Fruit fly (Drosophila melanogaster) whole organism, prepupa: ENCODE data around the gene CG18746.

Source experiments
- Blimp-1 ChIP-seq: fragments of 200-800 bp; sonication (Bioruptor generic); optimal IDR thresholded peaks from 3 replicates; lab custom pipeline; 2017; ENCODE audit warnings: missing biosample characterization, missing genetic modification characterization, mild to moderate bottlenecking, moderate library complexity, missing genetic modification reagents
- CG10669 ChIP-seq: fragments of 200-800 bp; sonication (Bioruptor generic); optimal IDR thresholded peaks from 3 replicates; lab custom pipeline; 2018; ENCODE audit warnings: missing biosample characterization, mild to moderate bottlenecking, missing genetic modification characterization, moderate library complexity
- CG15336 ChIP-seq: fragments of 200-800 bp; sonication (Bioruptor generic); IDR thresholded peaks from 2 replicates; pipeline ENCODE4 v1.3.6; 2022; ENCODE audit warnings: missing biosample characterization, missing genetic modification characterization
- CG1621 ChIP-seq: fragments of 200-800 bp; sonication (Bioruptor generic); optimal IDR thresholded peaks from 3 replicates; lab custom pipeline; 2018; ENCODE audit warnings: missing biosample characterization, mild to moderate bottlenecking, missing genetic modification characterization
- CG16779 ChIP-seq: fragments of 200-800 bp; sonication (Bioruptor generic); optimal IDR thresholded peaks from 3 replicates; lab custom pipeline; 2017; ENCODE audit warnings: missing biosample characterization, mild to moderate bottlenecking, missing genetic modification characterization
- CG3032 ChIP-seq: fragments of 200-800 bp; optimal IDR thresholded peaks from 2 replicates; lab custom pipeline; 2019; ENCODE audit warnings: missing biosample characterization, mild to moderate bottlenecking, missing genetic modification characterization, moderate library complexity
- CG31627 ChIP-seq: fragments of 200-800 bp; sonication (Bioruptor generic); optimal IDR thresholded peaks from 3 replicates; lab custom pipeline; 2016; ENCODE audit warnings: missing biosample characterization, missing genetic modification characterization
- CG34406 ChIP-seq: fragments of 200-800 bp; sonication (Bioruptor generic); optimal IDR thresholded peaks from 3 replicates; lab custom pipeline; 2016; ENCODE audit warnings: missing biosample characterization, missing genetic modification characterization
- CG4318 ChIP-seq: fragments of 200-800 bp; sonication (Bioruptor generic); optimal IDR thresholded peaks from 3 replicates; lab custom pipeline; 2017; ENCODE audit warnings: missing biosample characterization, mild to moderate bottlenecking, missing genetic modification characterization
- CG6163 ChIP-seq: fragments of 200-800 bp; sonication (Bioruptor generic); IDR thresholded peaks from 3 replicates; pipeline ENCODE4 v1.3.6; 2022; ENCODE audit warnings: missing biosample characterization, missing genetic modification characterization
- CG6276 ChIP-seq: fragments of 200-800 bp; sonication (Bioruptor generic); optimal IDR thresholded peaks from 2 replicates; lab custom pipeline; 2017; ENCODE audit warnings: missing biosample characterization, mild to moderate bottlenecking, missing genetic modification characterization
- CG6792 ChIP-seq: fragments of 200-800 bp; sonication (Bioruptor generic); optimal IDR thresholded peaks from 3 replicates; lab custom pipeline; 2016; ENCODE audit warnings: missing biosample characterization, missing genetic modification characterization
- CG6808 ChIP-seq: fragments of 200-800 bp; sonication (Bioruptor generic); optimal IDR thresholded peaks from 3 replicates; lab custom pipeline; 2017; ENCODE audit warnings: missing biosample characterization, missing genetic modification characterization, mild to moderate bottlenecking, moderate library complexity, missing genetic modification reagents
- CG6854 ChIP-seq: fragments of 200-800 bp; sonication (Bioruptor generic); optimal IDR thresholded peaks from 2 replicates; lab custom pipeline; 2017; ENCODE audit warnings: missing biosample characterization, mild to moderate bottlenecking, missing genetic modification characterization
- CG7368 ChIP-seq: fragments of 200-800 bp; sonication (Bioruptor generic); optimal IDR thresholded peaks from 3 replicates; lab custom pipeline; 2016; ENCODE audit warnings: missing biosample characterization, missing genetic modification characterization
- CG8119 ChIP-seq: fragments of 200-800 bp; sonication (Bioruptor generic); IDR thresholded peaks from 3 replicates; pipeline ENCODE4 v1.3.6; 2022; ENCODE audit warnings: missing biosample characterization, missing genetic modification characterization
- CG8319 ChIP-seq: fragments of 200-800 bp; sonication (Bioruptor generic); optimal IDR thresholded peaks from 3 replicates; lab custom pipeline; 2016; ENCODE audit warnings: missing biosample characterization, missing genetic modification characterization
- CG8632 ChIP-seq: fragments of 200-800 bp; sonication (Bioruptor generic); optimal IDR thresholded peaks from 3 replicates; lab custom pipeline; 2016; ENCODE audit warnings: missing biosample characterization, missing genetic modification characterization
- CG9139 ChIP-seq: fragments of 200-800 bp; sonication (Bioruptor generic); optimal IDR thresholded peaks from 3 replicates; lab custom pipeline; 2017; ENCODE audit warnings: missing biosample characterization, mild to moderate bottlenecking, missing genetic modification characterization
- Eip78C ChIP-seq: fragments of 200-800 bp; sonication (Bioruptor generic); peaks from one replicate; lab custom pipeline; 2016; ENCODE audit warnings: missing biosample characterization, missing genetic modification characterization
- Eip93F ChIP-seq: fragments of 200-800 bp; sonication (Bioruptor generic); optimal IDR thresholded peaks from 2 replicates; lab custom pipeline; 2016; ENCODE audit warnings: missing biosample characterization, mild to moderate bottlenecking, missing genetic modification characterization
- Ets21C ChIP-seq: fragments of 200-800 bp; sonication (Bioruptor generic); optimal IDR thresholded peaks from 3 replicates; lab custom pipeline; 2016; ENCODE audit warnings: missing biosample characterization, missing genetic modification characterization
- Ets96B ChIP-seq: fragments of 200-800 bp; optimal IDR thresholded peaks from 2 replicates; lab custom pipeline; 2019; ENCODE audit warnings: missing biosample characterization, mild to moderate bottlenecking, missing genetic modification characterization, moderate library complexity
- Hr39 ChIP-seq: fragments of 200-800 bp; sonication (Bioruptor generic); optimal IDR thresholded peaks from 2 replicates; lab custom pipeline; 2016; ENCODE audit warnings: missing biosample characterization, missing genetic modification characterization
- Hr4 ChIP-seq: fragments of 200-800 bp; sonication (Bioruptor generic); optimal IDR thresholded peaks from 3 replicates; lab custom pipeline; 2016; ENCODE audit warnings: missing biosample characterization, missing genetic modification characterization
- Lpt ChIP-seq: fragments of 200-800 bp; sonication (Bioruptor generic); optimal IDR thresholded peaks from 3 replicates; lab custom pipeline; 2016; ENCODE audit warnings: missing biosample characterization, missing genetic modification characterization
- Sox102F ChIP-seq: fragments of 200-800 bp; sonication (Bioruptor generic); optimal IDR thresholded peaks from 2 replicates; lab custom pipeline; 2016; ENCODE audit warnings: missing biosample characterization, mild to moderate bottlenecking, missing genetic modification characterization
- Sox14 ChIP-seq: fragments of 200-800 bp; sonication (Bioruptor generic); optimal IDR thresholded peaks from 3 replicates; lab custom pipeline; 2016; ENCODE audit warnings: missing biosample characterization, missing genetic modification characterization
- Sox15 ChIP-seq: fragments of 200-800 bp; sonication (Bioruptor generic); optimal IDR thresholded peaks from 3 replicates; lab custom pipeline; 2016; ENCODE audit warnings: missing biosample characterization, missing genetic modification characterization
- achi ChIP-seq: fragments of 200-800 bp; sonication (Bioruptor generic); optimal IDR thresholded peaks from 3 replicates; lab custom pipeline; 2016; ENCODE audit warnings: missing biosample characterization, missing genetic modification characterization
- acj6 ChIP-seq: fragments of 200-800 bp; sonication (Bioruptor generic); optimal IDR thresholded peaks from 3 replicates; lab custom pipeline; 2016; ENCODE audit warnings: missing biosample characterization, missing genetic modification characterization
- eg ChIP-seq: fragments of 200-800 bp; sonication (Bioruptor generic); IDR thresholded peaks from 3 replicates; pipeline ENCODE4 v1.3.6; 2022; ENCODE audit warnings: missing biosample characterization, missing genetic modification characterization
- esn ChIP-seq: fragments of 200-800 bp; sonication (Bioruptor generic); optimal IDR thresholded peaks from 2 replicates; lab custom pipeline; 2016; ENCODE audit warnings: missing biosample characterization, mild to moderate bottlenecking, missing genetic modification characterization, moderate library complexity
- fd59A ChIP-seq: fragments of 200-800 bp; sonication (Bioruptor generic); optimal IDR thresholded peaks from 2 replicates; lab custom pipeline; 2017; ENCODE audit warnings: missing biosample characterization, mild to moderate bottlenecking, missing genetic modification characterization, missing genetic modification reagents
- fd85E ChIP-seq: fragments of 200-800 bp; sonication (Bioruptor generic); optimal IDR thresholded peaks from 3 replicates; lab custom pipeline; 2016; ENCODE audit warnings: missing biosample characterization, missing genetic modification characterization
- fkh ChIP-seq: fragments of 200-800 bp; sonication (Bioruptor generic); optimal IDR thresholded peaks from 3 replicates; lab custom pipeline; 2017; ENCODE audit warnings: missing biosample characterization, mild to moderate bottlenecking, missing genetic modification characterization, moderate library complexity
- lz ChIP-seq: fragments of 200-800 bp; sonication (Bioruptor generic); optimal IDR thresholded peaks from 3 replicates; lab custom pipeline; 2016; ENCODE audit warnings: missing biosample characterization, missing genetic modification characterization
- net ChIP-seq: fragments of 200-800 bp; sonication (Bioruptor generic); optimal IDR thresholded peaks from 3 replicates; lab custom pipeline; 2016; ENCODE audit warnings: missing biosample characterization, missing genetic modification characterization
- pdm3 ChIP-seq: fragments of 200-800 bp; sonication (Bioruptor generic); optimal IDR thresholded peaks from 3 replicates; lab custom pipeline; 2016; ENCODE audit warnings: missing biosample characterization, missing genetic modification characterization
- salr ChIP-seq, 2 experiments: fragments of 200-800 bp; sonication (Bioruptor generic); optimal IDR thresholded peaks; 3 replicates each; lab custom pipeline; 2016 to 2018; ENCODE audit warnings: missing biosample characterization in 2 of 2, missing genetic modification characterization in 2 of 2, mild to moderate bottlenecking in 1 of 2
- spab ChIP-seq: fragments of 200-800 bp; sonication (Bioruptor generic); optimal IDR thresholded peaks from 2 replicates; lab custom pipeline; 2017; ENCODE audit warnings: missing biosample characterization, mild to moderate bottlenecking, missing genetic modification characterization, missing genetic modification reagents
- ss ChIP-seq, 2 experiments: fragments of 200-800 bp; sonication (Bioruptor generic); optimal IDR thresholded peaks; 2 replicates in 1 of 2; 3 replicates in 1 of 2; lab custom pipeline; 2017 to 2018; ENCODE audit warnings: mild to moderate bottlenecking in 2 of 2, missing biosample characterization in 2 of 2, missing genetic modification characterization in 2 of 2, moderate library complexity in 1 of 2
- svp ChIP-seq: fragments of 200-800 bp; sonication (Bioruptor generic); peaks from one replicate; lab custom pipeline; 2016; ENCODE audit warnings: missing biosample characterization, missing genetic modification characterization
- topi ChIP-seq: fragments of 200-800 bp; sonication (Bioruptor generic); optimal IDR thresholded peaks from 3 replicates; lab custom pipeline; 2016; ENCODE audit warnings: missing biosample characterization, missing genetic modification characterization
- vri ChIP-seq: fragments of 200-800 bp; sonication (Bioruptor generic); optimal IDR thresholded peaks from 3 replicates; lab custom pipeline; 2016; ENCODE audit warnings: missing biosample characterization, mild to moderate bottlenecking, missing genetic modification characterization

CG18746 gene

DNA sequence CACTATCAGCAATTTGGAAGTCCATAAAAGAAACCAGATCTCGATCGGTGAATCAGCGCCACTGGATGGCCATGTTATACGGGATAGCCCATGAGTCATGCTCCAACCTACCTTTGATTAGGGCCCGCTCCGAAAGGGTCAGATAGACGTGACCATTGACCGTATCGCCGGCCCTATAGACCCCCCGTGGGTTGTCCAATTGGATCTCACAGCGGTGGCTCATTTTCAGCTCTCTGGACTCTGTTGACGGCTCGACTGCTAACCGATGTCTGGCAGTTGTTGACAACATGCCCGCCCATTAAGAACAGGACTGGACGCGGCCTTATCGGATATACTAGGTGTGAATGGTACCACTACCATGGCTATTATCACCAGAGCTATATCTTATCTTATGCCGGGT lies 8.5 kb upstream of the CG18746 start, which contains the start of gene CG18744:
TSS of gene CG18744 (minus strand) at position 247 of the 400 bp plus-strand sequence.
- TF ChIP-seq vri (GFP tag; lab: Kevin White, UChicago) (peak; percentile 16), CG6163 (GFP tag; lab: Robert Waterston, UW) (no peak), esn (no peak), Ets96B (no peak), CG1621 (tag; lab: Kevin White, UChicago) (no peak), Sox102F (no peak), CG6792 (GFP tag; lab: Kevin White, UChicago) (no peak), Eip93F (GFP tag; lab: Kevin White, UChicago) (no peak), eg (no peak), Hr39 (GFP tag; lab: Kevin White, UChicago) (no peak), topi (GFP tag; lab: Kevin White, UChicago) (no peak), CG10669 (GFP tag; lab: Kevin White, UChicago) (no peak), svp (GFP tag; lab: Kevin White, UChicago) (peak; percentile 61), Ets21C (GFP tag; lab: Kevin White, UChicago) (no peak), CG4318 (GFP tag; lab: Kevin White, UChicago) (no peak), CG8319 (GFP tag; lab: Kevin White, UChicago) (no peak), CG6276 (no peak)

dm6 chr3R:7793855-7794254 lies 3.9 kb upstream of the CG18746 start, which contains the start of gene CG2641:
Gene CG2641 (plus strand): TSS chr3R:7794069.
- TF ChIP-seq ss (GFP tag; optimal IDR thresholded peaks at IDR 0.05; lab: Kevin White, UChicago) = peak in 1 of 2 experiments; percentile 58
- TF ChIP-seq CG31627 (GFP tag; lab: Kevin White, UChicago) = no peak
- peak; percentile 65 for TF ChIP-seq net (GFP tag; lab: Kevin White, UChicago)
- no peak for TF ChIP-seq CG3032 (tag; lab: Kevin White, UChicago)
- peak; percentile 92 for TF ChIP-seq eg
- peak; percentile 16 for TF ChIP-seq spab (GFP tag; lab: Kevin White, UChicago)
- TF ChIP-seq fd85E (GFP tag; lab: Kevin White, UChicago) = no peak
- TF ChIP-seq Lpt = peak; percentile 3
- no peak for TF ChIP-seq Blimp-1 (GFP tag; lab: Kevin White, UChicago)
- TF ChIP-seq Eip78C (GFP tag; lab: Kevin White, UChicago) = peak; percentile 59
- no peak for TF ChIP-seq Sox15 (GFP tag; lab: Kevin White, UChicago)
- TF ChIP-seq achi (GFP tag; lab: Kevin White, UChicago) = peak; percentile 24
- peak; percentile 90 for TF ChIP-seq CG15336 (GFP tag; lab: Robert Waterston, UW)
- TF ChIP-seq CG6854 (GFP tag; lab: Kevin White, UChicago) = no peak
- TF ChIP-seq salr (GFP tag; optimal IDR thresholded peaks at IDR 0.05; lab: Kevin White, UChicago) = peak in 1 of 2 experiments; percentile 27
- TF ChIP-seq CG7368 (GFP tag; lab: Kevin White, UChicago) = peak; percentile 18
- TF ChIP-seq CG6163 (GFP tag; lab: Robert Waterston, UW) = peak; percentile 94
- TF ChIP-seq fkh (GFP tag; lab: Kevin White, UChicago) = peak; percentile 22
- TF ChIP-seq lz = no peak
- TF ChIP-seq CG6808 (GFP tag; lab: Kevin White, UChicago) = peak; percentile 45
- no peak for TF ChIP-seq Hr39 (GFP tag; lab: Kevin White, UChicago)
- peak; percentile 67 for TF ChIP-seq vri (GFP tag; lab: Kevin White, UChicago)
- peak; percentile 51 for TF ChIP-seq svp (GFP tag; lab: Kevin White, UChicago)
- no peak for TF ChIP-seq Ets96B
- TF ChIP-seq CG8119 = peak; percentile 89
- TF ChIP-seq fd59A (GFP tag; lab: Kevin White, UChicago) = peak; percentile 3
- TF ChIP-seq Sox14 = no peak
- peak; percentile 74 for TF ChIP-seq CG16779 (tag; lab: Kevin White, UChicago)
- peak; percentile 25 for TF ChIP-seq Sox102F
- TF ChIP-seq Hr4 (GFP tag; lab: Kevin White, UChicago) = no peak
- peak; percentile 28 for TF ChIP-seq pdm3
- TF ChIP-seq CG6792 (GFP tag; lab: Kevin White, UChicago) = no peak
- TF ChIP-seq CG6276 = peak; percentile 75
- TF ChIP-seq acj6 = no peak
- peak; percentile 14 for TF ChIP-seq CG34406 (GFP tag; lab: Kevin White, UChicago)
- peak; percentile 48 for TF ChIP-seq CG9139 (GFP tag; lab: Kevin White, UChicago)
- peak; percentile 31 for TF ChIP-seq CG1621 (tag; lab: Kevin White, UChicago)
- peak; percentile 31 for TF ChIP-seq CG10669 (GFP tag; lab: Kevin White, UChicago)
- no peak for TF ChIP-seq CG8632 (GFP tag; lab: Kevin White, UChicago)
- no peak for TF ChIP-seq CG4318 (GFP tag; lab: Kevin White, UChicago)
- TF ChIP-seq CG8319 (GFP tag; lab: Kevin White, UChicago) = no peak
